Worm (Caenorhabditis elegans) whole organism, L1 larva: ENCODE measurements around the gene scl-21.

Source experiments
- C16A3.4 ChIP-seq: fragments of 150-350 bp; optimal IDR thresholded peaks from 2 replicates; lab custom pipeline; 2014; ENCODE audit warnings: missing biosample characterization, missing genetic modification characterization
- mdl-1 ChIP-seq, 2 experiments: fragments of 150-350 bp; optimal IDR thresholded peaks; 2 replicates each; lab custom pipeline; 2014 to 2017; ENCODE audit warnings: missing biosample characterization in 2 of 2, missing genetic modification characterization in 2 of 2, inconsistent platforms in 1 of 2
- nhr-12 ChIP-seq: sonication (generic microtip); optimal IDR thresholded peaks from 2 replicates; lab custom pipeline; 2017; ENCODE audit warnings: missing biosample characterization, missing genetic modification characterization
- nhr-237 ChIP-seq: fragments of 150-350 bp; optimal IDR thresholded peaks from 2 replicates; lab custom pipeline; 2014; ENCODE audit warnings: missing biosample characterization, missing genetic modification characterization
- nhr-77 ChIP-seq: fragments of 150-350 bp; optimal IDR thresholded peaks from 2 replicates; lab custom pipeline; 2014; ENCODE audit warnings: missing biosample characterization, missing genetic modification characterization

DNA sequence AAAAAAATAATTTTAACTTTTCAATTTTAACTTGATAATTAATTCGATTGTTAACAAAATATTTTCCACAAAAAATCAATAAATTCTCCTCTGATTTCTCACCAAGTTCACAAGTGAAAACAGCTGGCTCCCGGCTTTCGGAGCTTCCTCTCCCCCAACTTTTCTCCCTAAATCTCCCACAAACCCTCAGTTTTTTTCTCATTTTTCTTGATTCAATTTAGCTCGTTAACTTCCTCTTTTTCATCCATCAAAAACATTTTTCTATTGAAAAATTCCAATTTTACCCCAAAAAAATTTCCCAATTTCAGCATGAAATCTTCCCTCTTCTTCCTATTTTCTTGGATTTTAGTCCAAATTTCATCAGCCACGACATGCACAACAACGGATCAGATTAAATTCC, 25.1 kb downstream of the scl-21 start, which contains the start of gene Y43F8B.11:
- TF ChIP-seq nhr-237 (tag; lab: Kevin White, UChicago), result no peak
- no peak for TF ChIP-seq nhr-77 (tag; lab: Kevin White, UChicago)
- no peak for TF ChIP-seq nhr-12 (tag; lab: Kevin White, UChicago)
- no peak for TF ChIP-seq mdl-1 (tag; optimal IDR thresholded peaks at IDR 0.05; lab: Kevin White, UChicago)
- no peak for TF ChIP-seq C16A3.4
